Worm (Caenorhabditis elegans): Measurements from ENCODE around the gene nlp-34.

Gene nlp-34

DNA sequence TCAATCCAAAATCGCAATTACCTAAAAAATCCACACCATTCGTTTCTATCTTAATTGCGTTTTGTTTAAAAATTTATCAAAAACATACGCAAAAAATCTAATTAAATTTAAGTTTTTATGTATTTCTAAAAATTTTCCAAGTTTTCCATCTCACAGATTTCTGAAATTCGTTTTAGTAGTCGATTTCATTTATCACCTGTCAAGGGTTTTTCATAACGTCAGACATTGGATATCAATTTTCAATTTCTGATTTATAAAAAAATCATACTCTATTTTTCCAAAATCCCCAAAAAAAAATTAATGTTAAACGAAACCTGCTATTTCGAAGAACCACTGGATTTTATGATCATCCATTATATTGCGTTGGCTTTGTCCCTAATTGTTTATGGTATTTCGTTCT lies 31.2 kb upstream of the nlp-34 start, which contains the start of gene srh-4:
Gene srh-4, plus strand, starts transcription at position 301 of the 400 bp plus-strand sequence.
- no peak for TF ChIP-seq aly-1 (tag; optimal IDR thresholded peaks at IDR 0.05)
- TF ChIP-seq ets-7 (tag; optimal IDR thresholded peaks at IDR 0.05): no peak
- TF ChIP-seq tra-4 (tag; optimal IDR thresholded peaks at IDR 0.05): no peak
- no peak for TF ChIP-seq ceh-36 (tag; optimal IDR thresholded peaks at IDR 0.05)
- no peak for TF ChIP-seq hmbx-1 (tag; optimal IDR thresholded peaks at IDR 0.05)
- no peak for TF ChIP-seq ceh-13 (GFP tag; optimal IDR thresholded peaks at IDR 0.05)
- TF ChIP-seq scrt-1 (GFP tag; IDR thresholded peaks at IDR 0.05): no peak
- no peak for TF ChIP-seq hmg-4 (GFP tag; optimal IDR thresholded peaks at IDR 0.05)
- TF ChIP-seq pes-1 (GFP tag; IDR thresholded peaks at IDR 0.05): no peak
- TF ChIP-seq tbx-37 (GFP tag; conservative IDR thresholded peaks at IDR 0.05): no peak
- TF ChIP-seq flt-1 (GFP tag; IDR thresholded peaks at IDR 0.05): no peak
- no peak for TF ChIP-seq F13C5.2 (tag; optimal IDR thresholded peaks at IDR 0.05)
- TF ChIP-seq B0310.2 (tag; optimal IDR thresholded peaks at IDR 0.05): no peak
- TF ChIP-seq tbx-11 (GFP tag; IDR thresholded peaks at IDR 0.05): no peak
- TF ChIP-seq ama-1 (optimal IDR thresholded peaks at IDR 0.05): no peak
- no peak for TF ChIP-seq hnd-1 (tag; optimal IDR thresholded peaks at IDR 0.05)
- no peak for TF ChIP-seq sea-1 (GFP tag; conservative IDR thresholded peaks at IDR 0.05)

DNA sequence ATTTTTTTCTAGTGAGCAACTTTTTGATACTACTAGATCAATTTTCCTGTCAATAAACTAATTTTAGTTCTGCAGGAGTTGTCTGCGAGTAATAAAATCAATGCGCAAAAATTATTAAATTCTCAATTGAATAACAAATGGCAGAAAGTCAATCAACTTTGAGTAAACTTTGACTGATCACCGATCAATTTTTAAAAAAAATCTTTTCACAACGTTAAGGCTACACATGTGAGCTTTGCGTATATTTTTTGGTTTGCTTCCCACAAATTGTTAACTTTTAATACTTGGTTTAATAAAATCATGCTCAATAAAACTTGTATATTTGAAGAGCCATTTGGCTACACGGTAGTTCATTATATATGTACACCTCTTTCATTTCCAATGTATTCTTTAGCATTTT lies 29.0 kb upstream of the nlp-34 start, which contains the start of gene srh-7:
Gene srh-7, plus strand, starts transcription at position 301 of the 400 bp plus-strand sequence.
- no peak for TF ChIP-seq aly-1 (tag; optimal IDR thresholded peaks at IDR 0.05)
- TF ChIP-seq tbx-11 (GFP tag; IDR thresholded peaks at IDR 0.05): no peak
- TF ChIP-seq F13C5.2 (tag; optimal IDR thresholded peaks at IDR 0.05): no peak
- no peak for TF ChIP-seq ets-7 (tag; optimal IDR thresholded peaks at IDR 0.05)
- TF ChIP-seq scrt-1 (GFP tag; IDR thresholded peaks at IDR 0.05): no peak

DNA sequence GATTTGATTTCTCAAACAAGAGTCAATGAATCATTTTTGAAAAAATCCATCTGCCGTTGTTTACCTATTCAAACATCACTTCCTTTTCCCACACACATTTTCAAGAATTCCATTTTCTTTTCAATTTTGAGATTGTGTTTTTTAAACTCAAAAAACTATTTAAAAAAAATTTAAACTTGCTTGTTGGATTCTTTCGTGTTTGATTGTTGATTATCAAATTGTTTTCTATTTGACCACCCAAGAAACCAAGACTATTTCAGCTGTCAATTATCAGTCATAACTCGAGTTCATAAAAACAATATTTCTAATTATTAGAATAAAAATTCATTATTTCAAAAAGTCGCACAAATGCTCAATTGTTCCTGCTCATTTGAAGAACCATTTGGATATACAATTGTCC lies 26.3 kb upstream of the nlp-34 start, which contains the start of gene srh-8:
Gene srh-8, plus strand, starts transcription at position 301 of the 400 bp plus-strand sequence.
- TF ChIP-seq ama-1 (optimal IDR thresholded peaks at IDR 0.05): no peak
- TF ChIP-seq flt-1 (GFP tag; IDR thresholded peaks at IDR 0.05): no peak
- TF ChIP-seq sea-1 (GFP tag; conservative IDR thresholded peaks at IDR 0.05): no peak
- TF ChIP-seq scrt-1 (GFP tag; IDR thresholded peaks at IDR 0.05): no peak
- TF ChIP-seq F13C5.2 (tag; optimal IDR thresholded peaks at IDR 0.05): no peak
- TF ChIP-seq tbx-37 (GFP tag; conservative IDR thresholded peaks at IDR 0.05): no peak
- TF ChIP-seq B0310.2 (tag; optimal IDR thresholded peaks at IDR 0.05): no peak
- TF ChIP-seq tbx-11 (GFP tag; IDR thresholded peaks at IDR 0.05): no peak
- TF ChIP-seq ceh-13 (GFP tag; optimal IDR thresholded peaks at IDR 0.05): no peak
- TF ChIP-seq pes-1 (GFP tag; IDR thresholded peaks at IDR 0.05): no peak
- no peak for TF ChIP-seq hnd-1 (tag; optimal IDR thresholded peaks at IDR 0.05)
- no peak for TF ChIP-seq hmbx-1 (tag; optimal IDR thresholded peaks at IDR 0.05)
- no peak for TF ChIP-seq hmg-4 (GFP tag; optimal IDR thresholded peaks at IDR 0.05)
- no peak for TF ChIP-seq ets-7 (tag; optimal IDR thresholded peaks at IDR 0.05)
- no peak for TF ChIP-seq tra-4 (tag; optimal IDR thresholded peaks at IDR 0.05)
- no peak for TF ChIP-seq ceh-36 (tag; optimal IDR thresholded peaks at IDR 0.05)

DNA sequence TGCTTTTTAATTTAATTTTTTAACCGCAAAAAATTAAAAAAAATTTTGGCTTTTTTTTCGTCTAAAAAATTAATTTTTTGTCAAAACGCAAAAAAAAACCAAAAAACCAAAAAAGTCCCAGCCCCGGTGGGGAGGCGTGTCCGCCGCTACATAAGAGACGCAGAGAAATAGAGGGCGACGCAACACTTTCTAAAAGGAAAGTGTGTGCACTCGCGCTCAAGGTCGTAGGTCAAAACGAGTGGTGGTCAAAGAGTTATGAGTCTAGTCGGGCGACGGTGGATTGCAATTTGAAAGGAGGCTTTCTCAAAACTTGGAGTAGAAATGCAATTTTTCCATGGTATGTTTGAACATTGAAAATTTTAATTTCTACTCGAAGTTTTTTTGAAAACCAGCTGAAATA lies 25.6 kb upstream of the nlp-34 start:
- TF ChIP-seq hmbx-1 (tag; optimal IDR thresholded peaks at IDR 0.05): no peak
- no peak for TF ChIP-seq scrt-1 (GFP tag; IDR thresholded peaks at IDR 0.05)
- TF ChIP-seq ama-1 (optimal IDR thresholded peaks at IDR 0.05): no peak

DNA sequence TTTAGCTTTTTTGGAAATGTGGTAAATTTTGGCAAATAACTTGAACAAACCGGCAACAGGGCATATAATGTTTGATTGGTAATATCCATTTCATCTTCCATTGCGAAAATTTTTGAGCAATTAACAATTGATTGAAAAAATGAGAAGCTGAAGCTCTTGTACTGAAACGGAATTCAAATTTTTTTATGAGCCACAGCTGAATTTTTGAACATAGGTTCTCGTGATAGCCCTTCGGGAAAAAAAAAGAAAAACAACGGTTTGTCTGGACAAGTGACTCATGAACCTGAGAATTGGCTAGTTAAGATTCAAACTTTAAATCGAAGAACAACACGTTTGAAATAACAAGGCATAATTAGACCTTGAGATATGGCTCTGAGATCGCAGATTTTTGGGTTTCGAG lies 16.9 kb upstream of the nlp-34 start, which contains the start of gene srx-62:
Gene srx-62, minus strand, starts transcription at position 101 of the 400 bp plus-strand sequence.
- no peak for TF ChIP-seq hmg-4 (GFP tag; optimal IDR thresholded peaks at IDR 0.05)
- no peak for TF ChIP-seq tbx-37 (GFP tag; conservative IDR thresholded peaks at IDR 0.05)
- no peak for TF ChIP-seq scrt-1 (GFP tag; IDR thresholded peaks at IDR 0.05)
- no peak for TF ChIP-seq tbx-11 (GFP tag; IDR thresholded peaks at IDR 0.05)
- TF ChIP-seq hnd-1 (tag; optimal IDR thresholded peaks at IDR 0.05): no peak
- no peak for TF ChIP-seq tra-4 (tag; optimal IDR thresholded peaks at IDR 0.05)
- no peak for TF ChIP-seq pes-1 (GFP tag; IDR thresholded peaks at IDR 0.05)
- no peak for TF ChIP-seq flt-1 (GFP tag; IDR thresholded peaks at IDR 0.05)
- no peak for TF ChIP-seq aly-1 (tag; optimal IDR thresholded peaks at IDR 0.05)
- no peak for TF ChIP-seq ceh-13 (GFP tag; optimal IDR thresholded peaks at IDR 0.05)
- no peak for TF ChIP-seq F13C5.2 (tag; optimal IDR thresholded peaks at IDR 0.05)
- TF ChIP-seq ceh-36 (tag; optimal IDR thresholded peaks at IDR 0.05): no peak
- no peak for TF ChIP-seq sea-1 (GFP tag; conservative IDR thresholded peaks at IDR 0.05)
- TF ChIP-seq ets-7 (tag; optimal IDR thresholded peaks at IDR 0.05): no peak
- TF ChIP-seq B0310.2 (tag; optimal IDR thresholded peaks at IDR 0.05): no peak
- no peak for TF ChIP-seq ama-1 (optimal IDR thresholded peaks at IDR 0.05)
- TF ChIP-seq hmbx-1 (tag; optimal IDR thresholded peaks at IDR 0.05): no peak

DNA sequence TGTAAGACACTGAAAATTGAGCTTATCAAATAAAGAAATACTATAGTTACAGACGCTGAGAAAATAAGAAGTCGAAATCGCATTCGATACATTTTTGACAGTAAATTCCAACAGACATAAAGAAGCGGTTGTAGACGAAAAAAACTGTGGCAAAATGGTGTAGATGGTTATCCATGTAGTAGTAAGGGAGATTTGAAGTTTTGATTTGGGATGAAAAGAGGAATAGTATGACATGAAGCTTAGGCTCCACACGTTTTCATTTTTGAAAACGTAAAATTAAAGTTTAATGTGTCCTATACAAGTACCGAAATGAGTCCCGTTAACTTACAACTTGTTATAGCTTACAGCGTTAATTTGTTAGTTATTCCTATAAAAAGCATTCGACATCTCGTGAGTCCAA lies 15.1 kb upstream of the nlp-34 start, which contains the start of gene K09D9.9:
Gene K09D9.9, minus strand, starts transcription at position 101 of the 400 bp plus-strand sequence.
- no peak for TF ChIP-seq hnd-1 (tag; optimal IDR thresholded peaks at IDR 0.05)
- no peak for TF ChIP-seq ama-1 (optimal IDR thresholded peaks at IDR 0.05)
- TF ChIP-seq hmg-4 (GFP tag; optimal IDR thresholded peaks at IDR 0.05): no peak
- TF ChIP-seq tbx-11 (GFP tag; IDR thresholded peaks at IDR 0.05): no peak
- no peak for TF ChIP-seq sea-1 (GFP tag; conservative IDR thresholded peaks at IDR 0.05)
- no peak for TF ChIP-seq scrt-1 (GFP tag; IDR thresholded peaks at IDR 0.05)
- TF ChIP-seq ets-7 (tag; optimal IDR thresholded peaks at IDR 0.05): no peak
- TF ChIP-seq aly-1 (tag; optimal IDR thresholded peaks at IDR 0.05): no peak
- no peak for TF ChIP-seq B0310.2 (tag; optimal IDR thresholded peaks at IDR 0.05)
- TF ChIP-seq tbx-37 (GFP tag; conservative IDR thresholded peaks at IDR 0.05): no peak
- TF ChIP-seq flt-1 (GFP tag; IDR thresholded peaks at IDR 0.05): no peak
- TF ChIP-seq hmbx-1 (tag; optimal IDR thresholded peaks at IDR 0.05): no peak
- no peak for TF ChIP-seq ceh-36 (tag; optimal IDR thresholded peaks at IDR 0.05)
- no peak for TF ChIP-seq tra-4 (tag; optimal IDR thresholded peaks at IDR 0.05)
- TF ChIP-seq ceh-13 (GFP tag; optimal IDR thresholded peaks at IDR 0.05): no peak
- TF ChIP-seq F13C5.2 (tag; optimal IDR thresholded peaks at IDR 0.05): no peak
- no peak for TF ChIP-seq pes-1 (GFP tag; IDR thresholded peaks at IDR 0.05)

DNA sequence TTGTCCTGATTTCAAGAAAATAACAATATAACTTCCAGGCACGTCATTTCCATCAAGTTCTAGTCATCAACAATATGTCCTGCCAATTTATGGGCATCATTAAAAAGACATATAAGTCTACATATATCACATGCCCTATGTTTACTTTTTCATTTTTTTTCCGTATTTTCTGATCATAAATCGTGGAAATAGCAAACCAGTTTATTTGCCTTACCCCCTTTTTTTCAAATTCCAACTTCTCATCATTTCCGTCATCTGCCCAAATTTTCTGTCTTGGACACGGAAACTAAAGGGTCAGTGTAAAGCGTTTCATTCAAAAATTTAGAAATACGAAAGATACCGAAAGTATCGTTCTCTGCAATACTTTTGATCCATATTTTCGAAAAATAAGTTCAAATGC lies 13.4 kb upstream of the nlp-34 start:
- TF ChIP-seq B0310.2 (tag; optimal IDR thresholded peaks at IDR 0.05) (no peak), pes-1 (GFP tag; IDR thresholded peaks at IDR 0.05) (no peak)

DNA sequence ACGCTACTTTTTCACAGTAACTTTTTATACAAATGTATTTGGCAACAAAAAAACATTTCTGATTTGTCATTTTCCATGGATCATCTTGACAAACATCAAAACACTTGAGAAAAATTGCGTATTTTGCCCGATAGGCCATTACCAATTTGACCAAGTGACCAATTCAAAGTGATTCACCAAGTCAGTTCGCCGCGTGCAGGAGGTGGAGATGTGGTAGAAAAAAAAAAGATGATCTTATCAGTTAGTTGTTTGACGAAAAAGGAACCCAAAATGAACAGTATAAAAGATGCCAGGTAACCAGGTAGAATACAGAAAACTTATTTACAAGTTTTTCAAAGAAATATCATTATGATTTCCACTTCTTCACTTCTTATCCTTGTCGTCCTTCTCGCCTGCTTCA lies 10.1 kb upstream of the nlp-34 start, which contains the start of gene nlp-27:
Gene nlp-27, plus strand, starts transcription at position 309 of the 400 bp plus-strand sequence.
- TF ChIP-seq sea-1 (GFP tag; conservative IDR thresholded peaks at IDR 0.05) (no peak), flt-1 (GFP tag; IDR thresholded peaks at IDR 0.05) (no peak), F13C5.2 (tag; optimal IDR thresholded peaks at IDR 0.05) (no peak), tbx-37 (GFP tag; conservative IDR thresholded peaks at IDR 0.05) (no peak)

All from whole organism, early embryonic.